Worm (Caenorhabditis elegans) whole organism, L4/young adult: ENCODE results near the gene afmd-1.
"Not testable (repeated sequence)": the region's sequence is repeated elsewhere in the genome, so short reads cannot be mapped to it uniquely, and the experiment has no call there.

Experiments used
- W03F9.2 ChIP-seq: fragments of 150-350 bp; optimal IDR thresholded peaks from 2 replicates; lab custom pipeline; 2014; ENCODE audit warnings: missing biosample characterization, missing genetic modification characterization
- dao-5 ChIP-seq: sonication (generic microtip); optimal IDR thresholded peaks from 2 replicates; lab custom pipeline; 2016; ENCODE audit warnings: missing genotype, missing genetic modification characterization, moderate library complexity, missing compliant biosample characterization
- him-1 ChIP-seq: sonication (generic microtip); optimal IDR thresholded peaks from 2 replicates; lab custom pipeline; 2016; ENCODE audit warnings: missing genotype, missing genetic modification reagents, missing genetic modification characterization, missing compliant biosample characterization

- not testable (repeated sequence) for TF ChIP-seq him-1 (tag; lab: Kevin White, UChicago); dao-5; W03F9.2 (tag; lab: Kevin White, UChicago)
Measured at ce11 chrIV:7254690-7255089, 10.7 kb downstream of the afmd-1 start, which contains the start of gene C06E4.5.
